Worm (Caenorhabditis elegans) whole organism, mixed stage, embryonic: ENCODE data around the gene sir-2.1.

ENCODE experiments used
- blmp-1 ChIP-seq: fragments of 150-350 bp; optimal IDR thresholded peaks from 2 replicates; lab custom pipeline; 2014; ENCODE audit warnings: missing biosample characterization, missing genetic modification characterization
- ceh-43 ChIP-seq: fragments of 200-800 bp; sonication (Bioruptor generic); optimal IDR thresholded peaks from 2 replicates; lab custom pipeline; 2018; ENCODE audit warnings: mild to moderate bottlenecking, missing genetic modification characterization, moderate library complexity, missing compliant biosample characterization
- elt-1 ChIP-seq: sonication (generic microtip); optimal IDR thresholded peaks from 2 replicates; lab custom pipeline; 2017; ENCODE audit warnings: missing genetic modification characterization, mild to moderate bottlenecking, missing compliant biosample characterization, antibody characterized with exemption, moderate library complexity, borderline replicate concordance; ENCODE audit not compliant: insufficient read depth
- mab-5 ChIP-seq: fragments of 150-350 bp; optimal IDR thresholded peaks from 2 replicates; lab custom pipeline; 2014; ENCODE audit warnings: missing biosample characterization, missing genetic modification characterization
- nhr-237 ChIP-seq: fragments of 150-350 bp; optimal IDR thresholded peaks from 2 replicates; lab custom pipeline; 2014; ENCODE audit warnings: missing biosample characterization, missing genetic modification characterization
- nhr-76 ChIP-seq: sonication (generic microtip); optimal IDR thresholded peaks from 2 replicates; lab custom pipeline; 2017; ENCODE audit warnings: missing biosample characterization, missing genetic modification characterization
- sem-2 ChIP-seq: fragments of 200-800 bp; sonication (Bioruptor generic); optimal IDR thresholded peaks from 2 replicates; lab custom pipeline; 2018; ENCODE audit warnings: mild to moderate bottlenecking, missing genetic modification characterization, missing compliant biosample characterization
- tbx-8 ChIP-seq: fragments of 200-800 bp; sonication (Bioruptor generic); optimal IDR thresholded peaks from 2 replicates; lab custom pipeline; 2018; ENCODE audit warnings: mild to moderate bottlenecking, missing genetic modification characterization, moderate library complexity, missing compliant biosample characterization
- unc-39 ChIP-seq: fragments of 150-350 bp; optimal IDR thresholded peaks from 2 replicates; lab custom pipeline; 2014; ENCODE audit warnings: missing biosample characterization, missing genetic modification characterization

DNA sequence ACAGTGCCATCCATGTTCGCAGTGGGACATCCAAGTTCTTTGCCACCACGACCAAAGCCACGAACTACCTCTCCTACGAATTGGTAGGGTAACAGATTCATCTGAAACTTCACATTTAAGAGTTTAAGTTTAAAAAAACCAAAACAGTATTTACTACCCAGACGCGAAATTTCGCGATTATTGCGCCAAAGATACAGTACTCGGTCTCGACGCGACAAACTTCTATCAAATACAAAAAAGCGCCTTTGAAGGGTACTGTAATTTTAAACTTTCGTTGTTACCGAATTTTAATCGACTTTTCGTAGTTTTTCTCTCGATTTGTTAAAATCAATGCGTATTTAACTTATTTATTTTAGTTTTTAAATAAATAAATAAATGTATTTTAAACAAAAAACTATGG is 43.3 kb upstream of the sir-2.1 start, which contains the start of gene rfk-1:
- TF ChIP-seq sem-2 (GFP tag; lab: Kevin White, UChicago) = no peak
- no peak for TF ChIP-seq mab-5 (tag; lab: Kevin White, UChicago)
- no peak for TF ChIP-seq nhr-237 (tag; lab: Kevin White, UChicago)
- no peak for TF ChIP-seq ceh-43
- no peak for TF ChIP-seq blmp-1 (tag; lab: Kevin White, UChicago)
- no peak for TF ChIP-seq nhr-76
- no peak for TF ChIP-seq elt-1 (tag; lab: Kevin White, UChicago)
- no peak for TF ChIP-seq unc-39 (tag; lab: Kevin White, UChicago)
- no peak for TF ChIP-seq tbx-8
